Fruit fly (Drosophila melanogaster): Measurements from ENCODE around the gene Acbp6.

dm6 chr3L:7156890-7157289 is 28.2 kb downstream of the Acbp6 start, which contains the start of gene corn:
- no peak for TF ChIP-seq CG8478 (optimal IDR thresholded peaks at IDR 0.05)
- TF ChIP-seq CTCF (optimal IDR thresholded peaks at IDR 0.05) = no peak

Data from S2 (cell line).